Worm (Caenorhabditis elegans) whole organism, late embryonic: ENCODE results near the gene trpp-6.

ENCODE experiments used
- C08G9.2 ChIP-seq: sonication (generic microtip); optimal IDR thresholded peaks from 2 replicates; lab custom pipeline; 2016; ENCODE audit warnings: mild to moderate bottlenecking, missing genetic modification characterization, moderate library complexity, missing compliant biosample characterization
- F13H6.1 ChIP-seq: sonication (generic microtip); optimal IDR thresholded peaks from 2 replicates; lab custom pipeline; 2016; ENCODE audit warnings: missing genetic modification characterization, missing compliant biosample characterization
- K02D7.2 ChIP-seq: sonication (generic microtip); optimal IDR thresholded peaks from 2 replicates; lab custom pipeline; 2017; ENCODE audit warnings: mild to moderate bottlenecking, missing genetic modification characterization, missing compliant biosample characterization
- Y22D7AL.16 ChIP-seq: sonication (generic microtip); optimal IDR thresholded peaks from 2 replicates; lab custom pipeline; 2016; ENCODE audit warnings: missing genetic modification characterization, missing compliant biosample characterization
- ahr-1 ChIP-seq: sonication (generic microtip); optimal IDR thresholded peaks from 2 replicates; lab custom pipeline; 2016; ENCODE audit warnings: missing genetic modification characterization, missing compliant biosample characterization
- ceh-14 ChIP-seq: sonication (generic microtip); optimal IDR thresholded peaks from 2 replicates; lab custom pipeline; 2016; ENCODE audit warnings: missing genotype, missing genetic modification characterization, missing compliant biosample characterization
- ceh-19 ChIP-seq: fragments of 200-800 bp; sonication (Bioruptor generic); optimal IDR thresholded peaks from 2 replicates; lab custom pipeline; 2018; ENCODE audit warnings: mild to moderate bottlenecking, missing genetic modification characterization, missing compliant biosample characterization
- ceh-22 ChIP-seq: sonication (generic microtip); optimal IDR thresholded peaks from 2 replicates; lab custom pipeline; 2017; ENCODE audit warnings: missing biosample characterization, missing genetic modification characterization
- ceh-24 ChIP-seq: sonication (generic microtip); optimal IDR thresholded peaks from 2 replicates; lab custom pipeline; 2016; ENCODE audit warnings: mild to moderate bottlenecking, missing genetic modification characterization, missing compliant biosample characterization
- ceh-31 ChIP-seq: sonication (generic microtip); optimal IDR thresholded peaks from 2 replicates; lab custom pipeline; 2016; ENCODE audit warnings: missing genetic modification characterization, missing compliant biosample characterization
- ceh-48 ChIP-seq: sonication (generic microtip); optimal IDR thresholded peaks from 2 replicates; lab custom pipeline; 2016; ENCODE audit warnings: missing genetic modification characterization, inconsistent platforms, missing compliant biosample characterization
- ceh-6 ChIP-seq: fragments of 200-800 bp; sonication (Bioruptor generic); optimal IDR thresholded peaks from 2 replicates; lab custom pipeline; 2018; ENCODE audit warnings: mild to moderate bottlenecking, missing genetic modification characterization, missing compliant biosample characterization
- che-1 ChIP-seq: sonication (generic microtip); optimal IDR thresholded peaks from 2 replicates; lab custom pipeline; 2016; ENCODE audit warnings: mild to moderate bottlenecking, missing genetic modification characterization, missing compliant biosample characterization
- dve-1 ChIP-seq: sonication (generic microtip); optimal IDR thresholded peaks from 2 replicates; lab custom pipeline; 2017; ENCODE audit warnings: antibody characterized with exemption, mild to moderate bottlenecking, missing genetic modification characterization, missing compliant biosample characterization
- elt-2 ChIP-seq: sonication (generic microtip); optimal IDR thresholded peaks from 2 replicates; lab custom pipeline; 2016; ENCODE audit warnings: missing genetic modification reagents, missing genetic modification characterization, missing compliant biosample characterization
- eyg-1 ChIP-seq: sonication (generic microtip); optimal IDR thresholded peaks from 2 replicates; lab custom pipeline; 2016; ENCODE audit warnings: missing genotype, missing genetic modification characterization, missing compliant biosample characterization
- fax-1 ChIP-seq: sonication (generic microtip); optimal IDR thresholded peaks from 2 replicates; lab custom pipeline; 2016; ENCODE audit warnings: missing genotype, missing genetic modification characterization, missing compliant biosample characterization
- fkh-10 ChIP-seq: fragments of 150-350 bp; optimal IDR thresholded peaks from 2 replicates; lab custom pipeline; 2014; ENCODE audit warnings: missing biosample characterization, missing genetic modification reagents, missing genetic modification characterization
- hlh-13 ChIP-seq: fragments of 200-800 bp; sonication (Bioruptor generic); optimal IDR thresholded peaks from 2 replicates; lab custom pipeline; 2018; ENCODE audit warnings: mild to moderate bottlenecking, missing genetic modification characterization, missing compliant biosample characterization
- hlh-15 ChIP-seq: sonication (generic microtip); optimal IDR thresholded peaks from 2 replicates; lab custom pipeline; 2016; ENCODE audit warnings: missing genetic modification characterization, missing compliant biosample characterization
- hlh-6 ChIP-seq: sonication (generic microtip); optimal IDR thresholded peaks from 2 replicates; lab custom pipeline; 2016; ENCODE audit warnings: missing genotype, missing genetic modification characterization, missing compliant biosample characterization
- hlh-8 ChIP-seq: sonication (generic microtip); optimal IDR thresholded peaks from 2 replicates; lab custom pipeline; 2016; ENCODE audit warnings: missing genotype, missing genetic modification characterization, missing compliant biosample characterization
- lim-6 ChIP-seq: sonication (generic microtip); optimal IDR thresholded peaks from 2 replicates; lab custom pipeline; 2016; ENCODE audit warnings: missing genetic modification characterization, missing compliant biosample characterization
- nfya-1 ChIP-seq: sonication (generic microtip); optimal IDR thresholded peaks from 2 replicates; lab custom pipeline; 2017; ENCODE audit warnings: missing genetic modification characterization, mild to moderate bottlenecking, missing compliant biosample characterization, antibody characterized with exemption, moderate library complexity
- nhr-232 ChIP-seq: sonication (generic microtip); optimal IDR thresholded peaks from 2 replicates; lab custom pipeline; 2016; ENCODE audit warnings: missing genetic modification characterization, missing compliant biosample characterization
- pag-3 ChIP-seq: sonication (generic microtip); optimal IDR thresholded peaks from 2 replicates; lab custom pipeline; 2016; ENCODE audit warnings: missing compliant biosample characterization, missing genetic modification characterization, borderline replicate concordance
- pax-1 ChIP-seq: fragments of 150-350 bp; optimal IDR thresholded peaks from 2 replicates; lab custom pipeline; 2014; ENCODE audit warnings: missing biosample characterization, missing genetic modification characterization
- pha-4 ChIP-seq: fragments of 150-350 bp; optimal IDR thresholded peaks from 2 replicates; lab custom pipeline; 2018; ENCODE audit warnings: missing biosample characterization, missing genetic modification reagents, missing genetic modification characterization
- pqm-1 ChIP-seq: sonication (generic microtip); optimal IDR thresholded peaks from 2 replicates; lab custom pipeline; 2016; ENCODE audit warnings: missing genetic modification characterization, missing compliant biosample characterization
- ref-2 ChIP-seq: sonication (generic microtip); optimal IDR thresholded peaks from 2 replicates; lab custom pipeline; 2016; ENCODE audit warnings: missing genetic modification characterization, missing compliant biosample characterization
- rnt-1 ChIP-seq: sonication (generic microtip); optimal IDR thresholded peaks from 2 replicates; lab custom pipeline; 2016; ENCODE audit warnings: missing genetic modification characterization, missing compliant biosample characterization
- sdc-2 ChIP-seq: sonication (generic microtip); optimal IDR thresholded peaks from 2 replicates; lab custom pipeline; 2016; ENCODE audit warnings: missing genotype, missing genetic modification characterization, missing compliant biosample characterization
- sox-2 ChIP-seq: fragments of 200-800 bp; sonication (Bioruptor generic); IDR thresholded peaks from 2 replicates; pipeline ENCODE4 v1.3.6; 2022; ENCODE audit warnings: missing genetic modification reagents, missing genetic modification characterization, missing compliant biosample characterization
- sox-4 ChIP-seq: sonication (generic microtip); optimal IDR thresholded peaks from 2 replicates; lab custom pipeline; 2017; ENCODE audit warnings: mild to moderate bottlenecking, missing genetic modification characterization, inconsistent platforms, missing compliant biosample characterization
- syd-9 ChIP-seq: sonication (generic microtip); optimal IDR thresholded peaks from 2 replicates; lab custom pipeline; 2016; ENCODE audit warnings: mild to moderate bottlenecking, missing genetic modification characterization, moderate library complexity, missing compliant biosample characterization
- tbx-2 ChIP-seq: sonication (generic microtip); optimal IDR thresholded peaks from 2 replicates; lab custom pipeline; 2016; ENCODE audit warnings: missing genetic modification characterization, missing compliant biosample characterization
- tbx-7 ChIP-seq: sonication (generic microtip); optimal IDR thresholded peaks from 2 replicates; lab custom pipeline; 2016; ENCODE audit warnings: missing genotype, missing genetic modification characterization, missing compliant biosample characterization
- ttx-3 ChIP-seq: sonication (generic microtip); optimal IDR thresholded peaks from 2 replicates; lab custom pipeline; 2016; ENCODE audit warnings: missing genetic modification reagents, missing genetic modification characterization, missing compliant biosample characterization
- unc-42 ChIP-seq: sonication (generic microtip); optimal IDR thresholded peaks from 2 replicates; lab custom pipeline; 2016; ENCODE audit warnings: missing genotype, missing genetic modification characterization, missing compliant biosample characterization

The trpp-6 gene

DNA sequence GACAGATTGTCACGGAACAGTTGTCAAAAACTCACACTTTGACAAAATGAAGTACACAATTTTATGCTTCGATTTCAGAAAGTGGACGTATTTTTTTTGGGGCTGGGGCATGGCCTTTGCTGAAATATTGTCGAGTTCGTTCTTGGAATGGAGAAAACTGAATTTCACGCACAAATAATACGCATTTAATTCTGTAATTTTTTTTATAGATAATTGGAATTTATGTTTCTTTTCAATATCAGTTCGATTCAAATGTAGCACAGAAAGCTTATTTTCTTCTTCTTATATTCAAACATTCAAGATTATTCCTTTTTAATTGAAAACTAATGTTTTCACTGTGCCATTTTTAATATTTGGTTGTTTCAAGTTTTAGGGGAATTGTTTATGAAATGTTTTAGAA, 31.3 kb upstream of the trpp-6 start, which contains the start of gene T07C12.10:
Gene T07C12.10 (minus strand): TSS at position 101 of the 400 bp plus-strand sequence.
- no peak for TF ChIP-seq nhr-232 (tag; lab: Kevin White, UChicago)

DNA sequence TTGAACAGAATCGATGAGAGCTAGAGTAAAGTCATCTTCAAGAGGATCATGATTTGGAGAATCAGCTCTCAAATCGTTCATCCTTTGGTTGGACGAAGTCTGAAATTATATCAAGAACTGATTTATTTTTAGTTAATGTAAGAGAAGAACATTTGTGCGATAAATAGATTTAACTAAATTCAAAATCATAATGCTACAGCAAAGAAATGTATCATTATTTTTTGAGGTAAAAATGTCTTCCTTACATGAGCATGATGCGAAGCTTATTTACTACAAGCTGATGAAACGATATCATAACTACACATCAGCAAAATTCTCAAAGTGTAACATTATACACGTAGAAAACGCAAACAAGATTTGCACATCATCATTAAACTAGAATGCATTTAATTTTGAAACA, 29.3 kb upstream of the trpp-6 start, which contains the start of gene madf-4:
Gene madf-4 (minus strand): TSS at position 101 of the 400 bp plus-strand sequence.
- TF ChIP-seq tbx-2: no peak
- no peak for TF ChIP-seq sox-2 (GFP tag; lab: Robert Waterston, UW)
- TF ChIP-seq ceh-48 (tag; lab: Kevin White, UChicago): no peak
- TF ChIP-seq elt-2: no peak
- no peak for TF ChIP-seq lim-6
- no peak for TF ChIP-seq rnt-1 (tag; lab: Kevin White, UChicago)
- TF ChIP-seq hlh-8 (tag; lab: Kevin White, UChicago): no peak
- no peak for TF ChIP-seq K02D7.2 (tag; lab: Kevin White, UChicago)
- TF ChIP-seq pag-3 (tag; lab: Kevin White, UChicago): no peak
- no peak for TF ChIP-seq C08G9.2
- TF ChIP-seq dve-1: no peak
- TF ChIP-seq ahr-1 (tag; lab: Kevin White, UChicago): no peak

DNA sequence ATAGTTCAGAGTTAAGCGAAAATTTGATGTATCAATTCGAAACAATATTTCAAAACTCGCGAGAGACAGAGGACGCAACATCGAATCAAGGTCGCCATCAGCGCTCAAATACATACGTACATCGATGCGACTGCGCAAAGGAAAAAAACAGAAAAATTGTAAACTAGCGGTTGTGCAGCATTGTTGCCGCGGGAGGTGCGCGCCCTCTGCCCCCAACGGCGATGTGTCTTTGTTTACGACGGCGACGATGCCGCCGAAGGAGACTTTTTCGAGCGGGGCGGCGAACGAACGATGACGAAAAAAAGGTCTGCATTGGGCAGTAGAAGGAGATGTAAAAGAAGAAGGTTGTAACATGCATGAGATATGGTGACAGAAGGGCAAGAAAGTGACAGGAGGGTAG, 28.8 kb upstream of the trpp-6 start:
- TF ChIP-seq pax-1 (tag; lab: Kevin White, UChicago) (no peak), fkh-10 (no peak), ceh-19 (no peak), pha-4 (tag; lab: Kevin White, UChicago) (no peak), che-1 (no peak)

DNA sequence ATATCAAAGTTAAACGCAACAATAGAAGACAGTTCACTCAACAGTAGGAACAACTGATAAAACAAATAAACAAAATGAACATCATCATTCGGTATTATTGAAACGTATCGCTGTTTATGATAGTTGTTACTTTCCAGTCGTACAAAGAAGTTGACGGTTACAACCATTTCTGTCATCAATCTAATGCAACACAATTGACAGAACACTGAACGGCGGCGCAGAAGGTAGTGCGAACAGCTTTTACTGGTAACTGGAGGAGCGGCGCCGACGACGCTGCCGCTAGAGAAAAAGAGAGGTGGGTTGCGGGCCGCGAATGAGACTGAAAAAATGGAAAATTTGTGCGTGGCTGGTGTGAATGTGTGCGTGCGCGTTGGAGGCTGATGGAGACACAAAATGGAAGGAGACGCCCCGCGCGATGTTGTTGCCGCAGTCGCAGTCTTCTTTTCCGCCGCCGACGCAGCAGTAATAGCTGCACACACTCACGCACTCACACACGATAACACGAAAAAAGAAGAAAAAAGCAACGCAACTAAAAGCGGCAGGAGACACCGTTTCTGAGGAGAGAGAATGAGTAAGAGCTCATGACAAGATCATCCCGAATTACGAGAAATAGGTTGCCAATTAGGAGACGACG, 27.4 kb upstream of the trpp-6 start:
- TF ChIP-seq pax-1 (tag; lab: Kevin White, UChicago) (no peak), unc-42 (tag; lab: Kevin White, UChicago) (peak; percentile 21), ttx-3 (tag; lab: Kevin White, UChicago) (no peak), ref-2 (tag; lab: Kevin White, UChicago) (peak; percentile 16), ceh-31 (peak; percentile 28), ceh-14 (tag; lab: Kevin White, UChicago) (peak; percentile 26), hlh-6 (tag; lab: Kevin White, UChicago) (peak; percentile 48)
- TF ChIP-seq, all 69 proteins: peak for 5

DNA sequence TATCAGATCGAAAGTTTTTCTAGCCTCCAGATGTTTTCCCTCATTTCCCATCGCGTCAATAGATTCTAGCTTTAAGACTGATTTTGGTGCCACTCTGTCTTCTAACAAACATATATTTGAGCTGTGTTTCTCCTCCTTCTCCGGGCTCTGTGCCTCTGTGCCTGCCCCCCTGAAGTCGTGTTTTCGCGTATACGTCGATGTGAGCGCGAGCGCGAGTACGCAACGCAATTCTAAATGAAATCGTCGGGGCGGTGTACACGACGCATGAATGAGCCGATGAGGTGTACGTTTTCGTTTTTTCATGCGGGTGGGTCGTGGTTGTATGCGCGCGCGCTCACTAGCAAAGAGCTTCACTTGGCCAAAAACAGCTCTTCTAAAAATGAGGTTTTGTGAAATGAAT, 25.8 kb upstream of the trpp-6 start:
- TF ChIP-seq hlh-6 (tag; lab: Kevin White, UChicago) (no peak), unc-42 (tag; lab: Kevin White, UChicago) (peak; percentile 4)

DNA sequence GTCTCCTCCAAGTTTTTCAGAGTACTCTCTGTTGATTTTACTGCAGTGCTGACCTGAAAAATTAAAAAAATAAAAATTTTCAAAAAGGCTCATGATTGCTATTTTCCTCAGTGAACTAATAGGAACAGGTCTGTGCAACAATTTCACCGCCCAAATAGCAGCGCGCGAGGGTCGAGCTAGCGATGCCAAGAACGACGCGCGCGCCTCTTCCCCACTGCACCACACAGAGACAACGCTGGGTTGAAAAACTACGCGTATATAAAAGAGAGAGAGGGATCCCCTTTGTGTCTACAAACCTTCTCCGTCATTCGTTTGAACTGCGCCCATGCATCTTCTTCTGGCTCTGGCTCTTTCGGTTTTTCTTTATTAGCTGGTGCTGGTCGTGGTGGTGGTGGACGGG, 21.6 kb upstream of the trpp-6 start:
- TF ChIP-seq rnt-1 (tag; lab: Kevin White, UChicago) (peak; percentile 77), syd-9 (peak; percentile 96), sdc-2 (tag; lab: Kevin White, UChicago) (peak; percentile 85), sox-4 (tag; lab: Kevin White, UChicago) (peak; percentile 93), nfya-1 (tag; lab: Kevin White, UChicago) (peak; percentile 78), ceh-24 (tag; lab: Kevin White, UChicago) (peak; percentile 68), elt-2 (peak; percentile 93), hlh-15 (tag; lab: Kevin White, UChicago) (peak; percentile 93), sox-2 (GFP tag; lab: Robert Waterston, UW) (peak; percentile 89), dve-1 (peak; percentile 76), ttx-3 (tag; lab: Kevin White, UChicago) (peak; percentile 96), pag-3 (tag; lab: Kevin White, UChicago) (peak; percentile 85), nhr-232 (tag; lab: Kevin White, UChicago) (peak; percentile 87), ceh-6 (GFP tag; lab: Kevin White, UChicago) (peak; percentile 94), eyg-1 (peak; percentile 81), tbx-2 (peak; percentile 89), K02D7.2 (tag; lab: Kevin White, UChicago) (peak; percentile 89), pqm-1 (peak; percentile 90), ref-2 (tag; lab: Kevin White, UChicago) (peak; percentile 83), hlh-6 (tag; lab: Kevin White, UChicago) (peak; percentile 95), ceh-48 (tag; lab: Kevin White, UChicago) (peak; percentile 78), tbx-7 (tag; lab: Kevin White, UChicago) (peak; percentile 54), ceh-22 (tag; lab: Kevin White, UChicago) (no peak), F13H6.1 (peak; percentile 94), Y22D7AL.16 (tag; lab: Kevin White, UChicago) (peak; percentile 87), fax-1 (peak; percentile 85), hlh-13 (GFP tag; lab: Kevin White, UChicago) (peak; percentile 90), lim-6 (peak; percentile 77), fkh-10 (peak; percentile 15), ceh-31 (peak; percentile 82)
